Worm (Caenorhabditis elegans): ENCODE data around the gene fax-1.

DNA sequence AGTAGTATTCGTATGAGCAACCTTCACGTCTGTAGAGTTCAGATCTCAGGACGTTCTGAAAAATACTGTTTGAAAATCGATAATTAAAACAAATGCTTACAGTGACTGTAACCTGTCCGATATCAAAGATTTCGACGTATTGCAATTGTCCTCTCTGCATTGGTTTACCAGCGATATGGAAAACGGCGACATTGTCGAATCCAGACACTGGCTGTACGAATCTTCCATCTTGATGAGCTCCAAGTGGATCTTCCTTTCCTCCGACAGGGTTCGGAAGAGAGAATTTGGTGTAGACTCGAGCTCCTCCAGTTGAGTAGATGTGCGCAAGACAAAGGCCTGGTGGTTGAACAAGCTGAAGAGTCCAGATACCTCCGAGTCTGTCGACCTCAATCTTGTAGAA, 29.6 kb upstream of the fax-1 start:
- TF ChIP-seq him-1 (tag; optimal IDR thresholded peaks at IDR 0.05) (no peak), unc-62 (GFP tag; optimal IDR thresholded peaks at IDR 0.05) (no peak), pha-4 (tag; optimal IDR thresholded peaks at IDR 0.05) (no peak), ZK185.1 (tag; optimal IDR thresholded peaks at IDR 0.05; ENCODE audit: poor library complexity, severe bottlenecking) (no peak), cebp-2 (GFP tag; IDR thresholded peaks at IDR 0.05) (no peak), hlh-26 (GFP tag; conservative IDR thresholded peaks at IDR 0.05) (no peak), atf-7 (tag; optimal IDR thresholded peaks at IDR 0.05) (no peak), B0019.2 (GFP tag; conservative IDR thresholded peaks at IDR 0.05) (no peak), ztf-6 (GFP tag; IDR thresholded peaks at IDR 0.05) (no peak), ztf-18 (tag; optimal IDR thresholded peaks at IDR 0.05) (no peak), F37B4.10 (GFP tag; IDR thresholded peaks at IDR 0.05) (no peak), nhr-90 (tag; optimal IDR thresholded peaks at IDR 0.05) (no peak)
